Worm (Caenorhabditis elegans) whole organism, L2 larva: ENCODE data around the gene Y82E9BR.20.

ENCODE experiments used
- elt-3 ChIP-seq: sonication (generic microtip); optimal IDR thresholded peaks from 2 replicates; lab custom pipeline; 2017; ENCODE audit warnings: missing biosample characterization, missing genetic modification characterization
- lin-11 ChIP-seq: fragments of 150-350 bp; sonication (generic microtip); optimal IDR thresholded peaks from 2 replicates; lab custom pipeline; 2014; ENCODE audit warnings: missing biosample characterization, missing genetic modification characterization, inconsistent platforms, mixed read lengths
- ztf-11 ChIP-seq: sonication (generic microtip); optimal IDR thresholded peaks from 2 replicates; lab custom pipeline; 2017; ENCODE audit warnings: missing biosample characterization, missing genetic modification characterization

DNA sequence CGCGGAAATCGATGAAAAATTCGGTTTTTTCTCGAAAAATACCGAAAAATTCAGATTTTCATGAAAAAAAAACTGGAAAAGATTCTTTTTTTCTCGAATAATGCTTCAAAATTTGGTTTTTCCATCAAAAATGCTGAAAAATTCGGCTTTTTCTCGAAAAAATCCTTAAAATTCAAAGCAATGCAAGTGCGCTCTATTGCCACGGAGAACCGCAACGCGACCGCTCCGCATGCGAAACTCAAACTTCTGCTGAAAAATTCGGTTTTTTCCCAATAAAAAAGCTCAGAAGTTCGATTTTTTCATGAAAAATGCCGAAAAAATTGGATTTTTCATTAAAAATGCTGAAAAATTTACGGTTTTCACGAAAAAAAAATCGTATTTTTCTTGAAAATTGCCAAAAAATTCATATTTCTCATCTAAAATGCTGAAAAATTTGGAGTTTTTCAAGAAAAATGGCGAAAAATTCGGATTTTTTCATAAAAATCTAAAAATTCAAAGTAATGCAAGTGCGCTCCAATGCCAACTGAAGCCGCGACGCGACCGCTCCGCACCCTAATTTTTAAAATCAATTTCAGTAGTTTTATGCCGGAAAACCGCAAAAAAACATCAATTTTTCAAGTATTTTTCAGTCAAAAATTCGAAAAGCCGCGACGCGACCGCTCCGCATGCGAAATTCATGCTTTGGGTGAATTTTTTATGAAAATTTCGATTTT is 39.1 kb downstream of the Y82E9BR.20 start:
- TF ChIP-seq ztf-11 (tag; lab: Kevin White, UChicago) = no peak
- TF ChIP-seq elt-3 = no peak
- no peak for TF ChIP-seq lin-11 (tag; lab: Kevin White, UChicago)
